Worm (Caenorhabditis elegans) whole organism, L1 larva: ENCODE measurements around the gene C29F7.3.

ENCODE experiments used
- fkh-8 ChIP-seq: sonication (generic microtip); optimal IDR thresholded peaks from 2 replicates; lab custom pipeline; 2016; ENCODE audit warnings: mild to moderate bottlenecking, missing genetic modification characterization, missing compliant biosample characterization
- fos-1 ChIP-seq: fragments of 150-350 bp; optimal IDR thresholded peaks from 2 replicates; lab custom pipeline; 2014; ENCODE audit warnings: missing biosample characterization, missing genetic modification characterization
- hlh-4 ChIP-seq: sonication (generic microtip); optimal IDR thresholded peaks from 2 replicates; lab custom pipeline; 2016; ENCODE audit warnings: mild to moderate bottlenecking, missing genetic modification characterization, missing compliant biosample characterization
- jun-1 ChIP-seq: fragments of 150-350 bp; optimal IDR thresholded peaks from 2 replicates; lab custom pipeline; 2014; ENCODE audit warnings: missing biosample characterization, missing genetic modification reagents, missing genetic modification characterization
- lin-14 ChIP-seq: fragments of 200-800 bp; sonication (Bioruptor generic); optimal IDR thresholded peaks from 2 replicates; lab custom pipeline; 2018; ENCODE audit warnings: mild to moderate bottlenecking, missing genetic modification characterization, moderate library complexity, missing compliant biosample characterization
- nhr-85 ChIP-seq: sonication (generic microtip); peaks from one replicate; lab custom pipeline; 2016; ENCODE audit warnings: missing genetic modification characterization, inconsistent platforms, missing compliant biosample characterization
- unc-86 ChIP-seq: sonication (generic microtip); optimal IDR thresholded peaks from 2 replicates; lab custom pipeline; 2016; ENCODE audit warnings: missing genetic modification characterization, missing compliant biosample characterization

DNA sequence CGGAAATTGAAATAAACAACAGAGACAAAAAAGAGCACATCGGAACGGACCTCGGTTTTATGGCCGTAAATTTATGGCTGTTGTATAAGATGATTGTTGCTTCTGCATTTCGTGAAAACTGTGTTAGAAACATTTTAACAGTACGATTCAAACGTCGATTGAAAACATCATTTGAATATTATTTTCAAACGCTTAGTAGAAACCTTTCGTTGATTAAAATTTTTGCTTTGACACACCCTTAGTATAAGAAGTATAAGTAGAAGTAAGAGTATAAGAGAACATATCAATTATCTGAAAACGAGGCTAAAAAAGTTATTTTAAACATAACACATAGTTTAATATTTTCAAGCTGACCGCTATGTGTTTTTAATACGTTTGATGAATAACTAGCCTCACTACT lies 35.0 kb downstream of the C29F7.3 start:
- TF ChIP-seq hlh-4 (tag; lab: Kevin White, UChicago): no peak
- TF ChIP-seq lin-14 (GFP tag; lab: Kevin White, UChicago): no peak
- TF ChIP-seq nhr-85: no peak
- no peak for TF ChIP-seq fos-1
- TF ChIP-seq jun-1 (tag; lab: Kevin White, UChicago): no peak
- TF ChIP-seq unc-86 (tag; lab: Kevin White, UChicago): no peak
- no peak for TF ChIP-seq fkh-8 (tag; lab: Kevin White, UChicago)
